Fruit fly (Drosophila melanogaster): ENCODE results near the gene CkIalpha.

CkIalpha gene

DNA sequence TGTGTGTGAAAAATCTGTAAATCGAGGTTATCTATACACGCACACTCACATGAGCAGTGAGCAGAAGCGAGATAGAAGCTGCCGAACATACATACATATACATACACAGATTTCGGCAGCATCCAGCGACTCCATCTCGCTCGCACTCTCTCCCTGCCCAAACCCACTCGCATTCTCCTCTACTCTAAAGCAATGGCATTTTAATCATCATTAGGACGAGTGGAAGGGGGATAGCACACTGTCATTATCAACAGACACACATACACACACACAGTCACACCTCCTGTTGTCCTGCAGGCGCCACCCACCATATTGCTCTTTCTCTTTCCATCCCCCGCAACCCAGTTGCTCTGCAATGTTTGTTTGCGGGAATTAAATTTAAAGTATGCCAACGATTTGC is 19.4 kb upstream of the CkIalpha start (continued):
- TF ChIP-seq knrl (GFP tag; IDR thresholded peaks at IDR 0.05; ENCODE audit: partially characterized antibody) (no peak), nerfin-1 (tag; optimal IDR thresholded peaks at IDR 0.05) (peak; percentile 79), TFAM (GFP tag; optimal IDR thresholded peaks at IDR 0.05) (no peak), CG3726 (GFP tag; IDR thresholded peaks at IDR 0.05) (no peak), zen (tag; optimal IDR thresholded peaks at IDR 0.05) (peak; percentile 31), abd-A (tag; optimal IDR thresholded peaks at IDR 0.05) (peak; percentile 81)

DNA sequence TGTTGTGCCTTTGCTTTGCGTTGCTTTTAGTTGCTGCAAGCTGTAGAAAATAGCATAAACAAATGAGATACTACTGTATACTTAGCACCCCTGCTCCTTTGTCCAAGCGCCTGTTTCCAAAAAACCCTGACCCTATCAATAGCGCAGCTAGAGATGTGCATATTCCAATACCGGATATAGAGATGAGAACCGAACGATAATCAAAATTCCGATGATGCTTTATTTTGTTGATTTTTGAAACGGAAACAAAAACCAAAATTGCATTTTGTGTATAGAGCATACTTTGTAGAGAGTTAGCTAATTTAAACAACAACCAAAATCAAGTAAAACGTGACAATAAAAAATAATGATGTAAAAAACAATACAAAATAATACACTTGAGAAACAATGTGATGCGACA is 8.1 kb upstream of the CkIalpha start:
- no peak for TF ChIP-seq gt (GFP tag; IDR thresholded peaks at IDR 0.05)
- peak; percentile 37 for TF ChIP-seq Sry-δ (GFP tag; optimal IDR thresholded peaks at IDR 0.05)
- TF ChIP-seq usp (GFP tag; optimal IDR thresholded peaks at IDR 0.05) = no peak
- TF ChIP-seq CG7271 (tag; optimal IDR thresholded peaks at IDR 0.05) = peak; percentile 33
- TF ChIP-seq CG9609 (GFP tag; optimal IDR thresholded peaks at IDR 0.05) = no peak
- TF ChIP-seq CG10321 (GFP tag; IDR thresholded peaks at IDR 0.05) = no peak
- no peak for TF ChIP-seq Hey (tag; optimal IDR thresholded peaks at IDR 0.05)
- no peak for TF ChIP-seq bsh (GFP tag; optimal IDR thresholded peaks at IDR 0.05)
- TF ChIP-seq NfI (GFP tag; optimal IDR thresholded peaks at IDR 0.05) = no peak
- TF ChIP-seq cad (GFP tag; optimal IDR thresholded peaks at IDR 0.05) = no peak
- no peak for TF ChIP-seq gcm2 (GFP tag; optimal IDR thresholded peaks at IDR 0.05)
- TF ChIP-seq CG8290 (GFP tag; optimal IDR thresholded peaks at IDR 0.05) = peak; percentile 4
- no peak for TF ChIP-seq CG8290 (tag; optimal IDR thresholded peaks at IDR 0.05)
- TF ChIP-seq knrl (GFP tag; IDR thresholded peaks at IDR 0.05; ENCODE audit: partially characterized antibody) = no peak
- peak; percentile 65 for TF ChIP-seq Ets65A (GFP tag)
- TF ChIP-seq stwl (tag; optimal IDR thresholded peaks at IDR 0.05) = peak; percentile 93
- TF ChIP-seq CG2116 (GFP tag; optimal IDR thresholded peaks at IDR 0.05) = peak; percentile 14
- no peak for TF ChIP-seq CG15479 (GFP tag; optimal IDR thresholded peaks at IDR 0.05)
- TF ChIP-seq CTCF (GFP tag; optimal IDR thresholded peaks at IDR 0.05) = no peak
- peak; percentile 2 for TF ChIP-seq CG10267 (tag; optimal IDR thresholded peaks at IDR 0.05)
- TF ChIP-seq CG7987 (GFP tag; optimal IDR thresholded peaks at IDR 0.05) = no peak
- TF ChIP-seq CG3847 (GFP tag; IDR thresholded peaks at IDR 0.05) = no peak
- no peak for TF ChIP-seq Hsf (GFP tag; optimal IDR thresholded peaks at IDR 0.05)
- TF ChIP-seq CG10209 (GFP tag; optimal IDR thresholded peaks at IDR 0.05) = no peak
- TF ChIP-seq phol (tag; optimal IDR thresholded peaks at IDR 0.05) = peak; percentile 17
- no peak for TF ChIP-seq fru (optimal IDR thresholded peaks at IDR 0.05)
- peak; percentile 77 for TF ChIP-seq Ets97D (GFP tag; optimal IDR thresholded peaks at IDR 0.05)
- TF ChIP-seq esg (GFP tag; conservative IDR thresholded peaks at IDR 0.05) = no peak
- no peak for TF ChIP-seq slbo (GFP tag; IDR thresholded peaks at IDR 0.05)
- no peak for TF ChIP-seq lilli (GFP tag; optimal IDR thresholded peaks at IDR 0.05)

DNA sequence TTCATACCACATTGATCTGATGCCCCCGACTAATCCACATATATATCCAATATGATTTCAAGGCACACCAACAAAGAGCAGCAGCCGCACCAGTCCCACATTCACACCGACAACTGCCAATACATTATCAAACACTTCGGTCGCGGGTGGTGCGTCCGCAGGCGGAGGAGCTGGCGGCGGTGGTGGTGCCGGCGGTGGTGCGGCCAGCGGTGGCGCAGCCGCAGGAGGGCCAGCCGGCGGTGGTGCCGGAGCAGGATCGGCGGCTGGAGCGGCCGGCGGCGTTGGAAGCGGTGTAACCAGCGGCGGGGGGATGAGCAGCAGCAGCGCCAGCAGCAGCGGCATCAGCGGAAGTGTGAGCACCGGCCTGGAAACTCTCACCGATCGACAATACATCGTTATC is 1.8 kb upstream of the CkIalpha start:
- TF ChIP-seq Trl (optimal IDR thresholded peaks at IDR 0.05) = no peak
- TF ChIP-seq Trl (GFP tag; optimal IDR thresholded peaks at IDR 0.05) = no peak
- peak; percentile 73 for TF ChIP-seq Med (GFP tag)
- no peak for TF ChIP-seq sim (GFP tag; IDR thresholded peaks at IDR 0.05)
- TF ChIP-seq CG6854 (GFP tag; optimal IDR thresholded peaks at IDR 0.05) = no peak
- TF ChIP-seq CG2712 (tag; optimal IDR thresholded peaks at IDR 0.05) = no peak
- TF ChIP-seq crol (GFP tag; IDR thresholded peaks at IDR 0.05) = 0 out of 2 replicates have a peak, but pooled peaks have one; percentile 22
- TF ChIP-seq CG14014 (GFP tag; IDR thresholded peaks at IDR 0.05) = no peak
- no peak for TF ChIP-seq jing (GFP tag; optimal IDR thresholded peaks at IDR 0.05)
- TF ChIP-seq Hr39 (optimal IDR thresholded peaks at IDR 0.05) = peak; percentile 42
- no peak for TF ChIP-seq Eip74EF (GFP tag; optimal IDR thresholded peaks at IDR 0.05)
- no peak for TF ChIP-seq abd-A (tag; optimal IDR thresholded peaks at IDR 0.05)

Measured in whole organism, embryonic.